Worm (Caenorhabditis elegans): Measurements from ENCODE around the gene C09H5.7.

Gene C09H5.7

DNA sequence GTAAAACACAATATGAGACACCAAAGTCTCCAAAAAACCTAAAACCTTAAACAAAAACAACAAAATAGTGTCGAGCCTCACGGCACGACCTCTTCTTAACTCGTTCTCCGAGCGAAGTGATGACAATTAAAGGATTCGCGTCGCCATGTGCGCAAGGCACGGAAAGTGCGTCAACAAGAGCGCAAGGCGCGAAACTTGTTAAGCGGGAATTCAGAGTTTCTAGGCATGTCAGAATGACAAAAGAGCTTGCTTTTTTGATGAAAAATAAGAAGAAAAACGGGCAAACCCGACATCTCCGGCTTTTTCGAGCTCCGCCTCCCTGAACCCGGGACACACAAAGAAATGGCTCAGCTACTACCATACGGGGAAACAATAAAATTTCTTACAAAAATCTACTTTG lies 27.3 kb downstream of the C09H5.7 start:
- 0 out of 2 replicates have a peak, but pooled peaks have one; percentile 24 for TF ChIP-seq snpc-1.2 (GFP tag; IDR thresholded peaks at IDR 0.05)

DNA sequence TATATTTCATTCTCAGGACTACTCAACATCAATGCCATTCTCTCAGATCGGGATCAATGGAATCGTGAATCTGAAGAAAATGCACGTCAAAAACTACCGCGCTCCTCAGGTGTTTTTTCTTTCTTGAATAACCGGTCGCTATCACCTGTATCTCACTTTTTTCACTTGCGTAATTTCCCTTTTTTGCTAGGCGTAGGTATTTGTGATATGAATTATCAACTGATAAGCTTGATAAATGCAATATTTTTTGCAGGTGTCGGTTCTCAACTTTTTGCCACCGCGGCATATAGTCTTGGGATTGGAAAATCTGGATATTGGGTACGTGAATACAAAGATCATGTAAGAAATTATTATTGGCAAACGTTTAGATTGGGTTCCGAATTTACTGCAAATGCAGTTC lies 29.9 kb downstream of the C09H5.7 start:
- TF ChIP-seq T26A8.4 (GFP tag; IDR thresholded peaks at IDR 0.05): no peak
- TF ChIP-seq nhr-237 (tag; optimal IDR thresholded peaks at IDR 0.05): no peak
- TF ChIP-seq madf-9 (GFP tag; conservative IDR thresholded peaks at IDR 0.05): no peak
- TF ChIP-seq lin-38 (GFP tag; IDR thresholded peaks at IDR 0.05): no peak
- TF ChIP-seq nhr-48 (tag; optimal IDR thresholded peaks at IDR 0.05): peak; percentile 23
- TF ChIP-seq D1046.2 (GFP tag; IDR thresholded peaks at IDR 0.05): no peak
- TF ChIP-seq Y5F2A.4 (GFP tag; optimal IDR thresholded peaks at IDR 0.05): no peak
- TF ChIP-seq sdz-12 (GFP tag; optimal IDR thresholded peaks at IDR 0.05): no peak
- TF ChIP-seq daf-12 (tag; optimal IDR thresholded peaks at IDR 0.05): no peak
- TF ChIP-seq mdl-1 (tag; optimal IDR thresholded peaks at IDR 0.05): no peak
- peak in 1 of 2 experiments; percentile 70 for TF ChIP-seq unc-62 (GFP tag; optimal IDR thresholded peaks at IDR 0.05 in 1 of 2)
- no peak for TF ChIP-seq unc-62 (tag; optimal IDR thresholded peaks at IDR 0.05)
- TF ChIP-seq aha-1 (tag): peak; percentile 31
- no peak for TF ChIP-seq snpc-1.2 (GFP tag; IDR thresholded peaks at IDR 0.05)
- no peak for TF ChIP-seq duxl-1 (tag; optimal IDR thresholded peaks at IDR 0.05; ENCODE audit: poor library complexity)
- no peak for TF ChIP-seq lin-39 (tag; optimal IDR thresholded peaks at IDR 0.05)

DNA sequence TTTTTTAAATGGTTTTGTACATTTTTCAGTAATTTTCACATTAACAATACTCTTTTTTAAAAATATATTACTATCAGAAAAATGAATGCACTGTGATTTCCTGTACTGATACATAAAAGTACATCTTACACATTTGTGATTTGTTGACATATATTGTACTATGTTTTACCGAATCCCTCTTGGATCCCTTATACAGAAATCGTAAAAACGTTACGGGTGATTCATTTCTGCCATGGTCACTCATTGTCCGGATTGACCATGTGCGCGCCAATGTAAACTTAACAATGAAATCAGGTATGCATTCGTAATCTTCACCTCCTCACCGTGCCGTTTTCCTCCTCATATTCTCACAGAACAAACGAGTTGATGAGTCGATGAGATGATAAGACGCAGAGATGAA lies 30.9 kb downstream of the C09H5.7 start, which contains the start of gene ZC513.2:
Gene ZC513.2 (plus strand): TSS at position 301 of the 400 bp plus-strand sequence.
- TF ChIP-seq jun-1 (tag; optimal IDR thresholded peaks at IDR 0.05) (peak; percentile 11), dmd-6 (GFP tag; IDR thresholded peaks at IDR 0.05) (no peak), aha-1 (tag) (peak; percentile 28)

DNA sequence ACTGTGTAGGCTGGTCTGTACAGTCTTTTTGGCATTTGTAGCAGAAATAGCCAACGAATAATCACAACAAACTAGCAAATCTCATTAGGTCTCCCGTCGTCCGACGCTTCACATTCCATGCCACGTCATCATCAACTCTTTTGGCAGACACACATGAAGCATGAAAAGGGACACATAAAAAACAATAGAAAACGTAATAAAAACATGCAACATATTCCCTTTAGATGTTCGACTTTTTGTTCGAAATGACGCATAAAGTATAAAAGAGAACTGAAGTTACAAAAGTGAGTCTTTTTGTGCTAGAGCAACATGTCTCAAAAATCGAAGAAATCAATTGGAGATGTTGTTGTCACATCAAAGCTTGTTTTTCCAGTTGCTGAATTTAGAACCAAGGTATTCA lies 33.2 kb downstream of the C09H5.7 start, which contains the start of gene sth-1:
Gene sth-1 (plus strand): TSS at position 301 of the 400 bp plus-strand sequence.
- peak; percentile 42 for TF ChIP-seq dve-1 (tag; optimal IDR thresholded peaks at IDR 0.05; ENCODE audit: insufficient read depth)
- no peak for TF ChIP-seq cey-2 (tag; optimal IDR thresholded peaks at IDR 0.05; ENCODE audit: borderline replicate concordance, insufficient read depth)
- no peak for TF ChIP-seq ceh-28 (tag; optimal IDR thresholded peaks at IDR 0.05)
- no peak for TF ChIP-seq zip-2 (tag; optimal IDR thresholded peaks at IDR 0.05)
- no peak for TF ChIP-seq zag-1 (tag; optimal IDR thresholded peaks at IDR 0.05)

DNA sequence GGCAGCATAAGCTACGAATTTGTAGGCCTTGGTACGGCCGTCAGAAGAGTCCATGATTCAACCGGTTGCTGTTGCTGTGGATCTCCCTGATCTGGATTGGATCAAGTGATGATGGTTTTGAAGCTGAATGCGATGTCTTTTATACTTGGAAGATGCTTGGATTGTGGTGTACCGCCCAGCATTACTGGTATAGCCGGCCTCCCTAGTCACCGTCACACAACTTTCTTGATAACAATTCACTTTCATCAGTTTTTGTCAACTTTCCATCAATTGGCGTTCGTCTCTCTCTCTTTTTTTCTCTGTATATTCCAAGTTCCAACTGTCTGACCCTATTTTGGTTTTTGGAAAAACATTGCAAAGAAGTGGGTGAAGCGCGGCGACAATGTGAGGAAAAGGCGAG lies 34.2 kb downstream of the C09H5.7 start, which contains the start of gene col-43:
Gene col-43 (minus strand): TSS at position 101 of the 400 bp plus-strand sequence.
- TF ChIP-seq pqm-1 (tag; optimal IDR thresholded peaks at IDR 0.05): no peak
- TF ChIP-seq lim-7 (GFP tag; IDR thresholded peaks at IDR 0.05): no peak
- TF ChIP-seq set-16 (GFP tag; IDR thresholded peaks at IDR 0.05): no peak
- no peak for TF ChIP-seq ceh-32 (tag; optimal IDR thresholded peaks at IDR 0.05; ENCODE audit: poor library complexity)
- no peak for TF ChIP-seq lir-3 (tag; optimal IDR thresholded peaks at IDR 0.05)
- TF ChIP-seq Y75B8A.6 (GFP tag; IDR thresholded peaks at IDR 0.05): no peak
- no peak for TF ChIP-seq F26F4.8 (GFP tag; conservative IDR thresholded peaks at IDR 0.05)
- no peak for TF ChIP-seq sdz-12 (GFP tag; optimal IDR thresholded peaks at IDR 0.05)
- no peak for TF ChIP-seq dmd-6 (GFP tag; IDR thresholded peaks at IDR 0.05)
- no peak for TF ChIP-seq cey-2 (tag; optimal IDR thresholded peaks at IDR 0.05; ENCODE audit: borderline replicate concordance, insufficient read depth)
- no peak for TF ChIP-seq nhr-10 (tag; optimal IDR thresholded peaks at IDR 0.05)

DNA sequence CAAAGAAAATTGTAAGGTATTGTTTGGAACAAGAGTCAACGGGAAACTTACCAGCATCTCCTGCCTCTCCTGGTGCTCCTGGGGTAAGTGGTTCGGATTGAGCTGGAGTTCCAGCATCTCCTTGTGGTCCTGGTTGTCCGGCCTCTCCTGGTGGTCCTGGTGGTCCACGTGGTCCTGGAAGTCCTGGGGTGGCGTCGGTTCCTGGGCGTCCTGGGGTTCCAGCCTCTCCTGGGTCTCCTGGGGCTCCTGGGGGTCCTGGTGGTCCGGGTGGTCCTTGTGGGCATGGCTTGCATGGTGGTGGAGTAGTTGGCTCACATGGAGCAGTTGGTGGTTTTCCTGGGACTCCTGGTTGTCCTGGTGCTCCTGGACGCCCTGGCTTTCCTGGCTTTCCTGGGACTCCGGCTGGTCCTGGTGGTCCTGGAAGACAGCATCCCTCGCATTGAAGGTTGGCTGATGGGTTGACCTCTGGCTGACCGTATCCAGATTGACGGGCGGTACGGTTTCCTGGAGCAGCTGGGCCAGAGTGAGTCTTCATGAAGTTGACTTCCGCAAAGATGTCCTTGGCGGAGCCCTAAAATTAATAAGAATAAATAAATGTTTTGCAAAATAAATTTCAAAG lies 34.9 kb downstream of the C09H5.7 start:
- TF ChIP-seq set-16 (GFP tag; IDR thresholded peaks at IDR 0.05): peak; percentile 96
- peak; percentile 30 for TF ChIP-seq aha-1 (tag)
- TF ChIP-seq F10B5.3 (tag; optimal IDR thresholded peaks at IDR 0.05): no peak
